Fruit fly (Drosophila melanogaster) whole organism, embryonic: ENCODE results near the gene Eig71Ed.

ENCODE experiments used
- Atf3 ChIP-seq: fragments of 200-800 bp; sonication (Bioruptor generic); optimal IDR thresholded peaks from 3 replicates; lab custom pipeline; 2016; ENCODE audit warnings: missing biosample characterization, missing genetic modification characterization
- CG16863 ChIP-seq: fragments of 200-800 bp; sonication (Bioruptor generic); optimal IDR thresholded peaks from 3 replicates; lab custom pipeline; 2016; ENCODE audit warnings: missing biosample characterization, missing genetic modification characterization
- Hey ChIP-seq: fragments of 200-800 bp; sonication (Bioruptor generic); optimal IDR thresholded peaks from 3 replicates; lab custom pipeline; 2018; ENCODE audit warnings: missing biosample characterization, mild to moderate bottlenecking, missing genetic modification characterization
- Sox100B ChIP-seq: fragments of 200-800 bp; sonication (Bioruptor generic); optimal IDR thresholded peaks from 3 replicates; lab custom pipeline; 2018; ENCODE audit warnings: missing biosample characterization, mild to moderate bottlenecking, missing genetic modification characterization
- bab2 ChIP-seq: fragments of 200-800 bp; sonication (Bioruptor generic); optimal IDR thresholded peaks from 2 replicates; lab custom pipeline; 2016; ENCODE audit warnings: missing biosample characterization, missing genetic modification characterization
- fd102C ChIP-seq: fragments of 200-800 bp; sonication (Bioruptor generic); optimal IDR thresholded peaks from 2 replicates; lab custom pipeline; 2018; ENCODE audit warnings: missing biosample characterization, mild to moderate bottlenecking, missing genetic modification characterization, moderate library complexity
- hth ChIP-seq: fragments of >200 bp; optimal IDR thresholded peaks from 2 replicates; lab custom pipeline; 2017; ENCODE audit warnings: inconsistent platforms
- maf-S ChIP-seq: fragments of 200-800 bp; sonication (Bioruptor generic); optimal IDR thresholded peaks from 2 replicates; lab custom pipeline; 2016; ENCODE audit warnings: missing biosample characterization, missing genetic modification characterization
- org-1 ChIP-seq: fragments of 200-800 bp; sonication (Bioruptor generic); optimal IDR thresholded peaks from 2 replicates; lab custom pipeline; 2017; ENCODE audit warnings: missing biosample characterization, missing genetic modification characterization
- p53 ChIP-seq: fragments of 200-800 bp; sonication (Bioruptor generic); optimal IDR thresholded peaks from 2 replicates; lab custom pipeline; 2016; ENCODE audit warnings: missing biosample characterization, missing genetic modification characterization

DNA sequence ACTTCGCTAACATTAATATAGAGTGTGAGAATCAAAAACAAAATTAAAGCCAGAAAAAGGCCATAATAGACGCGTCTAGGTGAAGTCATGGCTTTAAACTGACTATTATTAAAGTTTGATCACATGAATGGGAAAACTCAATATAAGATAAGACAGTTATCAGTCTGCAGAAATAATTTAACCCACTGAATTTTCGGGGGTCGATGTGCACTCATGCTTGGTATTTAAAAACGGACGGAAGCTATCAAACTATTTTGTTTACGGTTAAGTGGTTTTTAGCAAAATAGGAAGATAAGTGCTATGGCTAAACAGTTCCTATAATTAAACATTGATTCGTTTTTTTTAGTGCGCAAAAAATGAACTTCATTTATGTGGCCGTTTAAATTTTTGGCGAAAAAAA, 39.6 kb downstream of the Eig71Ed start, which contains the start of gene CG34451:
- TF ChIP-seq fd102C (GFP tag; lab: Kevin White, UChicago) (no peak), CG16863 (GFP tag; lab: Kevin White, UChicago) (no peak), hth (lab: Kevin White, UChicago) (no peak), maf-S (GFP tag; lab: Kevin White, UChicago) (no peak), p53 (GFP tag; lab: Kevin White, UChicago) (no peak), org-1 (GFP tag; lab: Kevin White, UChicago) (no peak), bab2 (GFP tag; lab: Kevin White, UChicago) (no peak), Sox100B (GFP tag; lab: Kevin White, UChicago) (no peak), Atf3 (no peak), Hey (tag; lab: Kevin White, UChicago) (no peak)
